Worm (Caenorhabditis elegans) whole organism, young adult: Measurements from ENCODE around the gene kqt-2.

ENCODE experiments used
- B0035.1 ChIP-seq: sonication (generic microtip); optimal IDR thresholded peaks from 2 replicates; lab custom pipeline; 2016; ENCODE audit warnings: missing genetic modification characterization, mild to moderate bottlenecking, missing compliant biosample characterization, missing genotype, missing genetic modification reagents
- C17E4.6 ChIP-seq: fragments of 200-800 bp; sonication (Bioruptor generic); IDR thresholded peaks from 2 replicates; pipeline ENCODE4 v1.3.6; 2022; ENCODE audit warnings: missing genetic modification reagents, missing genetic modification characterization, missing compliant biosample characterization
- F22D6.2 ChIP-seq: sonication (generic microtip); optimal IDR thresholded peaks from 2 replicates; lab custom pipeline; 2016; ENCODE audit warnings: mild to moderate bottlenecking, missing genetic modification characterization, missing compliant biosample characterization
- F49E8.2 ChIP-seq: sonication (generic microtip); optimal IDR thresholded peaks from 3 replicates; lab custom pipeline; 2017; ENCODE audit warnings: missing genetic modification characterization, mild to moderate bottlenecking, missing compliant biosample characterization, antibody characterized with exemption, moderate library complexity; ENCODE audit not compliant: insufficient read depth
- F55B11.4 ChIP-seq: sonication (generic microtip); optimal IDR thresholded peaks from 2 replicates; lab custom pipeline; 2016; ENCODE audit warnings: missing compliant biosample characterization, missing genetic modification characterization, borderline replicate concordance; ENCODE audit not compliant: insufficient read depth
- T07F8.4 ChIP-seq: sonication (generic microtip); optimal IDR thresholded peaks from 2 replicates; lab custom pipeline; 2016; ENCODE audit warnings: mild to moderate bottlenecking, missing genetic modification characterization, moderate library complexity, missing compliant biosample characterization
- Y67H2A.10 ChIP-seq: fragments of 200-800 bp; sonication (Bioruptor generic); conservative IDR thresholded peaks from 2 replicates; pipeline ENCODE4 v1.3.6; 2022; ENCODE audit warnings: missing genetic modification reagents, missing genetic modification characterization, missing compliant biosample characterization
- ZK185.1 ChIP-seq: sonication (generic microtip); optimal IDR thresholded peaks from 2 replicates; lab custom pipeline; 2016; ENCODE audit warnings: mild to moderate bottlenecking, missing genetic modification characterization, missing compliant biosample characterization; ENCODE audit not compliant: poor library complexity, severe bottlenecking
- atf-7 ChIP-seq: sonication (generic microtip); optimal IDR thresholded peaks from 2 replicates; lab custom pipeline; 2017; ENCODE audit warnings: mild to moderate bottlenecking, missing genetic modification characterization, missing compliant biosample characterization
- bed-1 ChIP-seq: fragments of 200-800 bp; sonication (Bioruptor generic); IDR thresholded peaks from 2 replicates; pipeline ENCODE4 v1.3.6; 2022; ENCODE audit warnings: missing genetic modification reagents, missing genetic modification characterization, missing compliant biosample characterization
- bed-2 ChIP-seq: fragments of 200-800 bp; sonication (Bioruptor generic); IDR thresholded peaks from 2 replicates; pipeline ENCODE4 v1.3.6; 2022; ENCODE audit warnings: missing genetic modification reagents, missing genetic modification characterization, missing compliant biosample characterization
- ccch-3 ChIP-seq: fragments of 200-800 bp; sonication (Bioruptor generic); optimal IDR thresholded peaks from 2 replicates; lab custom pipeline; 2018; ENCODE audit warnings: mild to moderate bottlenecking, missing genetic modification characterization, missing compliant biosample characterization
- ceh-100 ChIP-seq: fragments of 200-800 bp; sonication (Bioruptor generic); IDR thresholded peaks from 2 replicates; pipeline ENCODE4 v1.3.6; 2022; ENCODE audit warnings: missing genetic modification reagents, missing genetic modification characterization, missing compliant biosample characterization
- ceh-58 ChIP-seq: fragments of 200-800 bp; sonication (Bioruptor generic); IDR thresholded peaks from 2 replicates; pipeline ENCODE4 v1.3.6; 2022; ENCODE audit warnings: missing genetic modification characterization, missing compliant biosample characterization
- die-1 ChIP-seq: sonication (generic microtip); optimal IDR thresholded peaks from 2 replicates; lab custom pipeline; 2016; ENCODE audit warnings: missing genotype, mild to moderate bottlenecking, missing genetic modification characterization, missing compliant biosample characterization
- egl-44 ChIP-seq: fragments of 200-800 bp; sonication (Bioruptor generic); IDR thresholded peaks from 2 replicates; pipeline ENCODE4 v1.3.6; 2022; ENCODE audit warnings: missing genetic modification reagents, missing genetic modification characterization, missing compliant biosample characterization
- egrh-3 ChIP-seq: fragments of 200-800 bp; sonication (Bioruptor generic); IDR thresholded peaks from 2 replicates; pipeline ENCODE4 v1.3.6; 2022; ENCODE audit warnings: missing genetic modification reagents, missing genetic modification characterization, missing compliant biosample characterization
- fkh-3 ChIP-seq: sonication (generic microtip); optimal IDR thresholded peaks from 2 replicates; lab custom pipeline; 2016; ENCODE audit warnings: mild to moderate bottlenecking, missing genetic modification characterization, missing compliant biosample characterization
- him-1 ChIP-seq: sonication (generic microtip); optimal IDR thresholded peaks from 2 replicates; lab custom pipeline; 2016; ENCODE audit warnings: missing genotype, missing genetic modification reagents, missing genetic modification characterization, missing compliant biosample characterization
- hrde-1 ChIP-seq: sonication (generic microtip); optimal IDR thresholded peaks from 2 replicates; lab custom pipeline; 2016; ENCODE audit warnings: missing genetic modification characterization, mild to moderate bottlenecking, missing compliant biosample characterization, moderate library complexity, missing genotype, missing genetic modification reagents, borderline replicate concordance
- lin-54 ChIP-seq: fragments of 200-800 bp; sonication (Bioruptor generic); optimal IDR thresholded peaks from 2 replicates; lab custom pipeline; 2018; ENCODE audit warnings: mild to moderate bottlenecking, missing genetic modification characterization, missing compliant biosample characterization
- lsl-1 ChIP-seq: fragments of 200-800 bp; sonication (Bioruptor generic); optimal IDR thresholded peaks from 2 replicates; lab custom pipeline; 2018; ENCODE audit warnings: mild to moderate bottlenecking, missing genetic modification characterization, moderate library complexity, missing compliant biosample characterization
- lsy-27 ChIP-seq: sonication (generic microtip); optimal IDR thresholded peaks from 2 replicates; lab custom pipeline; 2017; ENCODE audit warnings: missing genetic modification characterization, mild to moderate bottlenecking, missing compliant biosample characterization, antibody characterized with exemption, missing genotype, borderline replicate concordance; ENCODE audit not compliant: insufficient read depth
- madf-10 ChIP-seq: sonication (generic microtip); optimal IDR thresholded peaks from 2 replicates; lab custom pipeline; 2016; ENCODE audit warnings: mild to moderate bottlenecking, missing genetic modification characterization, missing compliant biosample characterization
- madf-3 ChIP-seq: fragments of 200-800 bp; sonication (Bioruptor generic); IDR thresholded peaks from 2 replicates; pipeline ENCODE4 v1.3.6; 2022; ENCODE audit warnings: missing genetic modification reagents, missing genetic modification characterization, missing compliant biosample characterization
- madf-6 ChIP-seq: fragments of 200-800 bp; sonication (Bioruptor generic); IDR thresholded peaks from 2 replicates; pipeline ENCODE4 v1.3.6; 2022; ENCODE audit warnings: missing genetic modification reagents, missing genetic modification characterization, missing compliant biosample characterization
- nhr-27 ChIP-seq: fragments of 200-800 bp; sonication (Bioruptor generic); optimal IDR thresholded peaks from 2 replicates; lab custom pipeline; 2018; ENCODE audit warnings: mild to moderate bottlenecking, missing genetic modification characterization, moderate library complexity, missing compliant biosample characterization
- nhr-80 ChIP-seq: sonication (generic microtip); optimal IDR thresholded peaks from 2 replicates; lab custom pipeline; 2016; ENCODE audit warnings: missing genetic modification characterization, missing compliant biosample characterization
- nhr-90 ChIP-seq: sonication (generic microtip); optimal IDR thresholded peaks from 2 replicates; lab custom pipeline; 2016; ENCODE audit warnings: missing genotype, mild to moderate bottlenecking, missing genetic modification characterization, missing compliant biosample characterization
- rcor-1 ChIP-seq: fragments of 200-800 bp; sonication (Bioruptor generic); IDR thresholded peaks from 2 replicates; pipeline ENCODE4 v1.3.6; 2022; ENCODE audit warnings: missing genetic modification reagents, missing genetic modification characterization, missing compliant biosample characterization
- rec-8 ChIP-seq, 2 experiments: sonication (generic microtip); optimal IDR thresholded peaks; 2 replicates each; lab custom pipeline; 2016; ENCODE audit warnings: mild to moderate bottlenecking in 2 of 2, missing genetic modification characterization in 2 of 2, missing genetic modification reagents in 2 of 2, missing genotype in 2 of 2, missing biosample characterization in 1 of 2, missing compliant biosample characterization in 1 of 2, moderate library complexity in 1 of 2
- somi-1 ChIP-seq: fragments of 200-800 bp; sonication (Bioruptor generic); optimal IDR thresholded peaks from 2 replicates; lab custom pipeline; 2018; ENCODE audit warnings: mild to moderate bottlenecking, missing genetic modification characterization, missing compliant biosample characterization
- tlf-1 ChIP-seq: fragments of 200-800 bp; sonication (Bioruptor generic); optimal IDR thresholded peaks from 2 replicates; lab custom pipeline; 2018; ENCODE audit warnings: mild to moderate bottlenecking, missing genetic modification characterization, missing compliant biosample characterization
- xnd-1 ChIP-seq: sonication (generic microtip); optimal IDR thresholded peaks from 2 replicates; lab custom pipeline; 2016; ENCODE audit warnings: missing genotype, missing genetic modification reagents, missing genetic modification characterization, missing compliant biosample characterization
- ztf-28 ChIP-seq: fragments of 200-800 bp; sonication (Bioruptor generic); IDR thresholded peaks from 2 replicates; pipeline ENCODE4 v1.3.6; 2022; ENCODE audit warnings: missing genetic modification reagents, missing genetic modification characterization, missing compliant biosample characterization
- ztf-6 ChIP-seq: fragments of 200-800 bp; sonication (Bioruptor generic); IDR thresholded peaks from 2 replicates; pipeline ENCODE4 v1.3.6; 2022; ENCODE audit warnings: missing genetic modification reagents, missing genetic modification characterization, missing compliant biosample characterization

Gene kqt-2

DNA sequence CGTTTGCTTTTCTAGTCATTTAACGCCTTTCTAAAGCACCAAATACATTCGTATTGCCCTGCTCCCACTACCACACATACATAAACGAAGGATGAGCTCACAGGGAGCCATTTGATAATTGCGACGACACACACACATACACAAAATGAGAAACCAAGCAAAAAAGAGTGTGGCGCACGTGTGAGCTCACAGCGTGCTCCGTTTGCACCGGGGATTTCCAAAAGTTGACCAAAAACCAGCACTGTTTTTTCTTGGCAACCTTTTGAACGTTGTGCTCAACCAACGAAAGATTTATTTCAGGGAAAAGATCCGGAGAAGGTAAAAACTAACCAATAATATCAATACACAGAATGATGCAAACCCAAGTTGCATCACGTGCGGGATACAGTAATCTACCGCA lies 28.7 kb upstream of the kqt-2 start, which contains the start of gene ksr-1:
ksr-1 (plus strand) TSS at position 301 of the 400 bp plus-strand sequence.
- no peak for TF ChIP-seq egrh-3 (GFP tag; lab: Robert Waterston, UW)
- TF ChIP-seq fkh-3 (tag; lab: Kevin White, UChicago), result no peak
- TF ChIP-seq nhr-90 (tag; lab: Kevin White, UChicago), result no peak
- no peak for TF ChIP-seq madf-6
- TF ChIP-seq ceh-100 (GFP tag; lab: Robert Waterston, UW), result no peak
- no peak for TF ChIP-seq ZK185.1 (tag; lab: Kevin White, UChicago)
- no peak for TF ChIP-seq egl-44 (GFP tag; lab: Robert Waterston, UW)
- no peak for TF ChIP-seq nhr-80 (tag; lab: Kevin White, UChicago)
- TF ChIP-seq madf-3 (GFP tag; lab: Robert Waterston, UW), result no peak
- no peak for TF ChIP-seq hrde-1 (tag; lab: Kevin White, UChicago)
- TF ChIP-seq Y67H2A.10 (GFP tag; lab: Robert Waterston, UW), result no peak
- no peak for TF ChIP-seq ccch-3 (GFP tag; lab: Kevin White, UChicago)
- TF ChIP-seq bed-1 (GFP tag; lab: Robert Waterston, UW), result no peak
- no peak for TF ChIP-seq F55B11.4 (tag; lab: Kevin White, UChicago)

DNA sequence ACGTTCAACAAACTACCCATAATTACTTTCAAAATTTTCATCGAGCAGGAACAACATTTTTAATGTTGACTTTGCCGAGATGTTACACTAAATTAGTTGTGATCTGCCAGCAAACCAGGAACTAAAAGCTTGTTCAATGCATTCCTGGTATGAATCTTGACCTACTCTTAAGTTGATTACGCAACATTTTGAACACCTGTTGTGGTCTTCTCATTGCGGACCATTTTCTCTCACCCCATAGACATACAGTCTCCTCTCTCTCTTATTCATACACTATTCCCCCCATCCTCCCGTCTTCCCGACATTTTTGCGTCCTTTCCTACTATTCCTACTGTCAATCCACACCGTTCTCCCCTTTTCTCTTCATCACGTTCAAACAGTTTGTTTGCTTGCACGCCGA lies 27.3 kb upstream of the kqt-2 start:
- TF ChIP-seq ceh-58, result no peak
- TF ChIP-seq F49E8.2 (tag; lab: Kevin White, UChicago), result no peak
- TF ChIP-seq rcor-1 (GFP tag; lab: Robert Waterston, UW), result no peak
- TF ChIP-seq, all 124 proteins: peak for 0

DNA sequence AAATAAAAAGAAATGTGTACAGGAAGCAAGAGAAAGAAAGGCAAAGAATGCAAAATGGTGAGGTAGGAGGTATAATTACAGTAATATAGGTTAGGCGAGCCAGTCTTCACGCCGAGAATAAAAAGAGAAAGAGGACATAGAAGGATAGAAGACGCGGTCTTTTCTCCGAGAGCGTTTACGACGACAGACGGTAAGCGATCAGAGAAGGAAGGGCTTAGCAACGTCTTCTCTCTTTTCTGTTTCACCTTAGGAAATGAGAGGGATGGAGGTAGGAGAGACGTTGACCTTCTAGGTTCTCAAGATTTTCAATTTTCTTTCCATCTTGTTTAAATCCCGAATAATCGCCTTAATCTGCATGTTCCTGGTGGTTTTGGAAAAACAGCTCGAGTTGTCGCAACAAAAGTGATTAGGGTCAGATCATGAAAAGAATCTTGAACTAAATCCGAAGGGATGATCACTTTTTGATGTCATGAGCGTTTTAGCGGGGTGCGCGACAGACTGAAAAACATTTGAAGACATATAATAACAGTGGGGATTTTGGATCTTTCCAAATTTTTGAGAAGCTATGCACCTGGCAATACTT lies 24.9 kb upstream of the kqt-2 start, which contains the start of gene cutl-29:
cutl-29 (minus strand) TSS at position 51 of the 583 bp plus-strand sequence.
- TF ChIP-seq ztf-28 (no peak), him-1 (tag; lab: Kevin White, UChicago) (no peak), somi-1 (GFP tag; lab: Kevin White, UChicago) (no peak), rec-8 (tag; optimal IDR thresholded peaks at IDR 0.05; lab: Kevin White, UChicago) (no peak), T07F8.4 (no peak), B0035.1 (tag; lab: Kevin White, UChicago) (no peak), ztf-6 (GFP tag; lab: Robert Waterston, UW) (no peak), nhr-80 (tag; lab: Kevin White, UChicago) (no peak), tlf-1 (no peak), madf-6 (no peak), die-1 (no peak), F49E8.2 (tag; lab: Kevin White, UChicago) (no peak), lsl-1 (GFP tag; lab: Kevin White, UChicago) (no peak)

DNA sequence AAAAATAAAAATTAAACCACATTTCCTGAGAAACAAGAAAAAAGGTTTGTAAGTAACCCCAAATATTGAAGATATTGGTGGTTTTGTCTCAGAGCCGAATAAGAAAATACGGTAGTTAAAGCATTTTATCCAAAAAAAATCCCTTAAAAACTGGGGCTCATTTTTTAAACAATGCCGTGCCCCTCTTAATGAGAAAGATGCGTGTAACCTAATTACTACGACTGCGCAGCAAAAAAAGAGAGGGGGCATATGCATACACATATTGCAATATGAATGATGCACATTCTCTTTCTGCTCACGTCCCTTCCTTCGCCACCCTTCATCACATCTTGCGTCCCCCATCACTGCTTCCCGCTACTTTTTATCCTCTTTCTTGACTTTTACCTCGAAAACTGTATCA lies 21.9 kb upstream of the kqt-2 start:
- TF ChIP-seq egl-44 (GFP tag; lab: Robert Waterston, UW), result no peak
- no peak for TF ChIP-seq madf-10 (tag; lab: Kevin White, UChicago)
- no peak for TF ChIP-seq C17E4.6 (GFP tag; lab: Robert Waterston, UW)
- no peak for TF ChIP-seq lsy-27 (tag; lab: Kevin White, UChicago)
- no peak for TF ChIP-seq bed-2 (GFP tag; lab: Robert Waterston, UW)
- TF ChIP-seq F22D6.2 (tag; lab: Kevin White, UChicago), result no peak
- TF ChIP-seq atf-7 (tag; lab: Kevin White, UChicago), result no peak
- no peak for TF ChIP-seq lin-54 (GFP tag; lab: Kevin White, UChicago)
- no peak for TF ChIP-seq xnd-1
- no peak for TF ChIP-seq nhr-27
- no peak for TF ChIP-seq ceh-100 (GFP tag; lab: Robert Waterston, UW)
- TF ChIP-seq, all 124 proteins: peak for 0
